Worm (Caenorhabditis elegans) whole organism, L2 larva: Measurements from ENCODE around the gene ZK813.7.

ENCODE experiments used
- ama-1 ChIP-seq: fragments of 150-350 bp; optimal IDR thresholded peaks from 2 replicates; lab custom pipeline; 2018; ENCODE audit warnings: inconsistent platforms
- elt-3 ChIP-seq: sonication (generic microtip); optimal IDR thresholded peaks from 2 replicates; lab custom pipeline; 2017; ENCODE audit warnings: missing biosample characterization, missing genetic modification characterization
- lin-39 ChIP-seq: fragments of 150-350 bp; optimal IDR thresholded peaks from 2 replicates; lab custom pipeline; 2014; ENCODE audit warnings: missing biosample characterization, missing genetic modification reagents, missing genetic modification characterization
- skn-1 ChIP-seq: sonication (generic microtip); optimal IDR thresholded peaks from 2 replicates; lab custom pipeline; 2017; ENCODE audit warnings: missing biosample characterization, missing genetic modification characterization
- snpc-4 ChIP-seq: fragments of 150-350 bp; optimal IDR thresholded peaks from 2 replicates; lab custom pipeline; 2014; ENCODE audit warnings: missing biosample characterization, missing genetic modification characterization
- zag-1 ChIP-seq: fragments of 150-350 bp; optimal IDR thresholded peaks from 2 replicates; lab custom pipeline; 2014; ENCODE audit warnings: missing biosample characterization, missing genetic modification characterization

DNA sequence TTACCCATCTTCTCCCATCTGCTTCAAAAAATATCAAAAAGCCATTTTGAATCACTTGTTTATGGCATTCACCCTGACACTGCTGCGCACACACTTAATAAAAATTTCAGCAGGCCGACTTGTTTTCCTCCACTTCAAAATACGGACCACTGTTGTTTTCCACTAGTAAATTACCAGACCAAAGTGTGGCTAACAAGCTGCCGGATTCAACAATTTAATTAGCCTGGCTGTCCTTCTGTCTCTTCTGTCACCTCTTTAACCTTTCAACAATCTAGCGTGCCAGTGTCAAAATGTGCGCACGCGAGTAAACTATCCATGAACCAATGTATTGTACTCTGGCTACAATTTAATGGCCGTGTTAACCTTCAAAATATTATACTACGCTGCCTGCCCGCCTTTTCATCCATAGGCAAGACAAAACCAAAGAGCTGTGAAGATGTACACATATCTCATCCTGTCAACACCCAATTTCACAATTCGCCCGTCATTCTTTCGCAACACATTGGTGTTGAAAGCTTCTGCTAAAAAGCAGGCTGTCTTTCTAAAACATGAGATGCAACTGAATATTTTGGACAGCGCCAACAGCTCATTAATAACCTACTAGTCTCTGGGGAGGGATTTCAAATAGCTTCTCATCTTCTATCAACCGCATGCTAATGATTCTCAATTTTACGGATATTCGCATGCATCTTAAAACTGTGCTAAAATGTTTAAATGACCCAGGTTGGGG, 19.9 kb downstream of the ZK813.7 start:
- no peak for TF ChIP-seq ama-1 (lab: Kevin White, UChicago)
- TF ChIP-seq zag-1: peak; percentile 38
- TF ChIP-seq elt-3: no peak
- no peak for TF ChIP-seq skn-1 (tag; lab: Kevin White, UChicago)
- no peak for TF ChIP-seq snpc-4 (tag; lab: Kevin White, UChicago)
- TF ChIP-seq lin-39 (tag; lab: Kevin White, UChicago): no peak
